Fruit fly (Drosophila melanogaster): ENCODE measurements around the gene Zmynd8.

DNA sequence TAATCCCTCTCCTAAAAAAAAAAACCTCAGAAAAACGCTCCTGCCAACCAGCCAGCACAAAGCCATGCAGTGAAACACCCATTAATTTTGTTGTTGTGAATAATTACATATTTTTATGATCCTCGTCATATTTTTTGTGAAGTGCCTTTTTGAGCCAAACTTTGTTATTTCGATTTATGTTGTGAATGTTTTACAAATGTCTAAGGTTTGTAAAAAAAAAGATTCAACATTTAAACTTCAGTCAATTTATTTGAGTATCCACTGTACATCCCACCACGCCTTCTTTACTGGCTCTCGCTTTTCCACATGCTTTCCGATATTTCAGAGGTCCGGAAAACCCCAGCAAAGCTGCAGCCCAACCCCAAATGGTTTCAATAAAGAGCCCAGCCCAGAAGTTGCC is 54.9 kb downstream of the Zmynd8 start:
- TF ChIP-seq Sin3A (optimal IDR thresholded peaks at IDR 0.05) (no peak), psq (optimal IDR thresholded peaks at IDR 0.05) (no peak), h (optimal IDR thresholded peaks at IDR 0.05) (no peak), ttk (optimal IDR thresholded peaks at IDR 0.05) (no peak)
